Worm (Caenorhabditis elegans) whole organism, L3 larva: Measurements from ENCODE around the gene dmsr-15.

Experiments used
- R02D3.7 ChIP-seq: fragments of 150-350 bp; optimal IDR thresholded peaks from 2 replicates; lab custom pipeline; 2014; ENCODE audit warnings: missing biosample characterization, missing genetic modification characterization
- ama-1 ChIP-seq: fragments of 150-350 bp; optimal IDR thresholded peaks from 2 replicates; lab custom pipeline; 2018
- ceh-28 ChIP-seq: fragments of 150-350 bp; optimal IDR thresholded peaks from 2 replicates; lab custom pipeline; 2014; ENCODE audit warnings: missing biosample characterization, missing genetic modification reagents, missing genetic modification characterization
- elt-3 ChIP-seq, 3 experiments: fragments of 150-350 bp in 1 of 3; sonication (generic microtip) in 2 of 3; optimal IDR thresholded peaks; 2 replicates in 2 of 3; 4 replicates in 1 of 3; lab custom pipeline; 2014 to 2017; ENCODE audit warnings: missing biosample characterization in 3 of 3, missing genetic modification characterization in 3 of 3
- lin-15B ChIP-seq: fragments of 150-350 bp; optimal IDR thresholded peaks from 2 replicates; lab custom pipeline; 2014; ENCODE audit warnings: missing biosample characterization, missing genetic modification characterization
- nhr-11 ChIP-seq: fragments of 150-350 bp; optimal IDR thresholded peaks from 2 replicates; lab custom pipeline; 2014; ENCODE audit warnings: missing biosample characterization, missing genetic modification characterization
- nhr-23 ChIP-seq: fragments of 150-350 bp; optimal IDR thresholded peaks from 2 replicates; lab custom pipeline; 2014; ENCODE audit warnings: missing biosample characterization, missing genetic modification reagents, missing genetic modification characterization
- nhr-28 ChIP-seq: fragments of 150-350 bp; optimal IDR thresholded peaks from 2 replicates; lab custom pipeline; 2014; ENCODE audit warnings: missing biosample characterization, missing genetic modification characterization
- nhr-77 ChIP-seq: fragments of 150-350 bp; optimal IDR thresholded peaks from 2 replicates; lab custom pipeline; 2014; ENCODE audit warnings: missing biosample characterization, missing genetic modification characterization
- pha-4 ChIP-seq: fragments of 150-350 bp; optimal IDR thresholded peaks from 2 replicates; lab custom pipeline; 2014; ENCODE audit warnings: missing biosample characterization, missing genetic modification reagents, missing genetic modification characterization
- sea-2 ChIP-seq: fragments of 150-350 bp; sonication (generic microtip); optimal IDR thresholded peaks from 4 replicates; lab custom pipeline; 2014; ENCODE audit warnings: missing biosample characterization, missing genetic modification reagents, missing genetic modification characterization
- snpc-4 ChIP-seq: fragments of 150-350 bp; optimal IDR thresholded peaks from 2 replicates; lab custom pipeline; 2014; ENCODE audit warnings: missing biosample characterization, missing genetic modification characterization
- unc-39 ChIP-seq: sonication (generic microtip); optimal IDR thresholded peaks from 4 replicates; lab custom pipeline; 2017; ENCODE audit warnings: missing biosample characterization, missing genetic modification characterization

DNA sequence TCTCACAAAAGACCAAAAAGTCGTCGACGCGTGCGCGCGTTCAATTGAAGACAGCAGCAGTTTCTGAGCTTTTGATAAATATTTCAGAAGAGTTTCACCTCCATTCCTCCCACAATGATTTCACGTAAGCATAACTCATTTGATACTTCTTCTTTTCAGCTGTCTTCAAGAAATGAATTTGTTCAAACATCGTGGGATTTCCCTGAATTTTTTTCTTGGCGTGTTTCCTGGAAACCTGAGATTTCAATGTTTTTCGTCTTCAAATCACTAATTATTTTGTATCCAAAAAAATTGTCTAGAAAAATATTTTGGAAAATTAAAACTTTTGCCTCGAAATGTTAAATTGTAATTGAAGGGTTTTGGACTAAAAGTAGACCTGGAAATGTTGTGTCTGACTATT, 50.2 kb downstream of the dmsr-15 start:
- TF ChIP-seq elt-3 (tag; optimal IDR thresholded peaks at IDR 0.05; lab: Kevin White, UChicago) (no peak), lin-15B (tag; lab: Kevin White, UChicago) (no peak), R02D3.7 (no peak), snpc-4 (tag; lab: Kevin White, UChicago) (no peak), nhr-23 (no peak), sea-2 (GFP tag; lab: Kevin White, UChicago) (no peak), pha-4 (no peak), ceh-28 (tag; lab: Kevin White, UChicago) (no peak), ama-1 (lab: Kevin White, UChicago) (no peak), nhr-77 (tag; lab: Kevin White, UChicago) (no peak), unc-39 (tag; lab: Kevin White, UChicago) (no peak), nhr-11 (tag; lab: Kevin White, UChicago) (no peak), nhr-28 (no peak)
